Worm (Caenorhabditis elegans) whole organism, L2 larva: ENCODE measurements around the gene B0395.3.

ENCODE experiments used
- aly-2 ChIP-seq: fragments of 150-350 bp; optimal IDR thresholded peaks from 2 replicates; lab custom pipeline; 2014; ENCODE audit warnings: missing biosample characterization, missing genetic modification characterization
- elt-1 ChIP-seq: fragments of 150-350 bp; optimal IDR thresholded peaks from 2 replicates; lab custom pipeline; 2014; ENCODE audit warnings: missing biosample characterization, missing genetic modification characterization
- fos-1 ChIP-seq: fragments of 150-350 bp; optimal IDR thresholded peaks from 2 replicates; lab custom pipeline; 2014; ENCODE audit warnings: missing biosample characterization, missing genetic modification characterization
- nhr-237 ChIP-seq: fragments of 150-350 bp; optimal IDR thresholded peaks from 2 replicates; lab custom pipeline; 2014; ENCODE audit warnings: missing biosample characterization, missing genetic modification characterization
- nhr-77 ChIP-seq: fragments of 150-350 bp; optimal IDR thresholded peaks from 2 replicates; lab custom pipeline; 2014; ENCODE audit warnings: missing biosample characterization, missing genetic modification characterization

DNA sequence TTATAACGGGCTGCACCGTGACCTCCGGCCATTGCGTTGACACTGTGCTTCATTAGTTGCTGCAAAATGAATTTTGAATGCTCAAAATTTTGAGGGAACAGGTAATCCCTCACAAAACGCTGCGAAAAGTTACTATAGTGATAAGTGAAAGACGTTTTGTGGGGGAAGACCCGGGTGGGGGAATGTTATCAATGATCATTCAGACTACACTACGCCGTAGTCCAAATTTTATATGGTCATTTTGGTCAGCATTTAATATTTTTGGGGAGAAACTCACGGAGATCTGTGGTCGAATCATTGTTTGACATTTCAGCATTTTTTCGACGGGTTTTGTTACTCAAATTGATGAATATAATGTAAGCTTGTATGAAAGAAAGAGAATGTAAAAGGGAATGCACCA, 884 bp downstream of the B0395.3 start:
- TF ChIP-seq elt-1 (no peak), fos-1 (tag; lab: Kevin White, UChicago) (peak; percentile 5), aly-2 (tag; lab: Kevin White, UChicago) (no peak), nhr-77 (no peak), nhr-237 (tag; lab: Kevin White, UChicago) (no peak)
